Fruit fly (Drosophila melanogaster): ENCODE results near the gene Npc2h.
A peak's percentile ranks its signal among the peaks of the same experiment; 100 is the strongest.

The Npc2h gene

DNA sequence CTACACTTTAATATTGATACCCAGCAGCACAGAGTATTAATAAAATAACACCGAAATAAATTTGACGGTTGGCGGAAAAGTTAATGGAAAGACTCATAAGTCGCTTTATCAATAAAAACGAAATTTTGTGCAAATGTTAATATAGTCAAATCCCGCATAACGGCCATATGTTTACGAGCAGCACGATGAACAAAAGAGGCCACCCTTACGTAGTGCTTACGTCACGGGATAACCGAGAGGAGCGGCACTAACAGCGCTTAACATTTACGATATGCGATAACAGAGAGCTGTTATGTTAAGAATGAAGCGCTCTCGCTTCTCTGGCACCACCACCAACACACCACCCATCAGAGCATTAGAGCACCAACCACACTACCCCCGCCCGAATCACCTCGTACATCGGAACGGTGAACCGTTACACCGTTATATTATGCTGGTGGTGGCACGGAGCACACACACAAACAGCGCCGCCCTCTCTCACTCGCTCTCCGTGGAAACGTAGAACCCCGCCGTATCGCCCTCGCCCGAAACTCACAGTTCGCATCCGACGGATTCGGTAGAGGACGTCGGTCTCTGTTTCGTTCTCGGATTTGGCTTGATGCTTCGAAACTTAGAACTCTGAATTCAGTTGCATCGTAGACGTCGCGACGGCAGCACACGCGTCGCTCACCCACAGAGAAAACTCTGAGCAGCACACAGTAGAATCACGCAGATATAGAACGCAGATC is 19.4 kb upstream of the Npc2h start, which contains the start of gene zfh1:
TSS of gene zfh1 (plus strand) at position 621 of the 728 bp plus-strand sequence.
- no peak for TF ChIP-seq ap (GFP tag; IDR thresholded peaks at IDR 0.05)
- TF ChIP-seq Elba2 (GFP tag; optimal IDR thresholded peaks at IDR 0.05): no peak
- no peak for TF ChIP-seq E2f2 (GFP tag; IDR thresholded peaks at IDR 0.05)
- no peak for TF ChIP-seq CG15011 (GFP tag; optimal IDR thresholded peaks at IDR 0.05)
- peak in 1 of 2 experiments; percentile 15 for TF ChIP-seq chif (GFP tag; optimal IDR thresholded peaks at IDR 0.05)
- TF ChIP-seq Myb (GFP tag; optimal IDR thresholded peaks at IDR 0.05): no peak
- peak; percentile 25 for TF ChIP-seq HLHmδ (GFP tag; optimal IDR thresholded peaks at IDR 0.05)
- TF ChIP-seq Awh (GFP tag; IDR thresholded peaks at IDR 0.05): 0 out of 2 replicates have a peak, but pooled peaks have one; percentile 7
- peak; percentile 47; the same call in 1 of the 2 replicates for TF ChIP-seq Scr (GFP tag; IDR thresholded peaks at IDR 0.05; ENCODE audit: partially characterized antibody)
- no peak for TF ChIP-seq CG3726 (GFP tag; IDR thresholded peaks at IDR 0.05)
- no peak for TF ChIP-seq sim (GFP tag; IDR thresholded peaks at IDR 0.05)
- no peak for TF ChIP-seq CG3407 (GFP tag; optimal IDR thresholded peaks at IDR 0.05)
- TF ChIP-seq sr (GFP tag; IDR thresholded peaks at IDR 0.05): no peak
- no peak for TF ChIP-seq ab (GFP tag; optimal IDR thresholded peaks at IDR 0.05)
- TF ChIP-seq Dll (GFP tag; IDR thresholded peaks at IDR 0.05; ENCODE audit: partially characterized antibody): 0 out of 4 replicates have a peak, but pooled peaks have one; percentile 20
- TF ChIP-seq CG9817 (tag; optimal IDR thresholded peaks at IDR 0.05): no peak
- no peak for TF ChIP-seq eve (GFP tag; optimal IDR thresholded peaks at IDR 0.05)
- TF ChIP-seq lola (GFP tag; optimal IDR thresholded peaks at IDR 0.05): no peak
- peak; percentile 4 for TF ChIP-seq ewg (GFP tag; optimal IDR thresholded peaks at IDR 0.05)
- peak; percentile 92 for TF ChIP-seq crol (GFP tag; IDR thresholded peaks at IDR 0.05)
- no peak for TF ChIP-seq dpn (GFP tag; optimal IDR thresholded peaks at IDR 0.05)
- no peak; the same call in 1 of the 2 replicates for TF ChIP-seq CG32532 (GFP tag; IDR thresholded peaks at IDR 0.05)
- peak; percentile 8 for TF ChIP-seq sug (tag; optimal IDR thresholded peaks at IDR 0.05)
- TF ChIP-seq CG5180 (GFP tag; optimal IDR thresholded peaks at IDR 0.05): peak; percentile 2
- TF ChIP-seq row (GFP tag; IDR thresholded peaks at IDR 0.05): no peak
- TF ChIP-seq jigr1 (GFP tag; IDR thresholded peaks at IDR 0.05): no peak
- no peak; the same call in 1 of the 2 replicates for TF ChIP-seq vvl (GFP tag; IDR thresholded peaks at IDR 0.05)
- TF ChIP-seq ci (GFP tag; IDR thresholded peaks at IDR 0.05): peak; percentile 57; the same call in 2 of the 3 replicates
- TF ChIP-seq MTF-1 (GFP tag; optimal IDR thresholded peaks at IDR 0.05; ENCODE audit: borderline replicate concordance): no peak
- TF ChIP-seq Opbp (GFP tag; IDR thresholded peaks at IDR 0.05; ENCODE audit: partially characterized antibody): 0 out of 3 replicates have a peak, but pooled peaks have one; percentile 61
- no peak for TF ChIP-seq Ptx1 (GFP tag; IDR thresholded peaks at IDR 0.05)
- TF ChIP-seq CG11560 (tag; IDR thresholded peaks at IDR 0.05): no peak
- TF ChIP-seq CG17829 (tag; optimal IDR thresholded peaks at IDR 0.05): peak; percentile 10
- no peak for TF ChIP-seq CG10565 (GFP tag; optimal IDR thresholded peaks at IDR 0.05)
- no peak for TF ChIP-seq CG7839 (tag; optimal IDR thresholded peaks at IDR 0.05)
- no peak for TF ChIP-seq CG2889 (GFP tag; IDR thresholded peaks at IDR 0.05)
- TF ChIP-seq hbn (GFP tag; IDR thresholded peaks at IDR 0.05; ENCODE audit: partially characterized antibody): no peak
- no peak for TF ChIP-seq pfk (GFP tag; optimal IDR thresholded peaks at IDR 0.05)
- no peak for TF ChIP-seq Drgx (GFP tag; IDR thresholded peaks at IDR 0.05)
- TF ChIP-seq CG6791 (GFP tag; IDR thresholded peaks at IDR 0.05; ENCODE audit: partially characterized antibody): no peak
- peak; percentile 5 for TF ChIP-seq D (optimal IDR thresholded peaks at IDR 0.05)
- TF ChIP-seq D (GFP tag; optimal IDR thresholded peaks at IDR 0.05): no peak
- TF ChIP-seq CG10431 (GFP tag; optimal IDR thresholded peaks at IDR 0.05): no peak
- no peak for TF ChIP-seq BEAF-32 (GFP tag; optimal IDR thresholded peaks at IDR 0.05)
- TF ChIP-seq chinmo (GFP tag; IDR thresholded peaks at IDR 0.05; ENCODE audit: partially characterized antibody): peak; percentile 65; the same call in 1 of the 4 replicates
- TF ChIP-seq CkIIα-i1 (GFP tag; IDR thresholded peaks at IDR 0.05): no peak
- TF ChIP-seq CG15479 (GFP tag; optimal IDR thresholded peaks at IDR 0.05): peak; percentile 28
- TF ChIP-seq ara (GFP tag; IDR thresholded peaks at IDR 0.05): no peak
- peak; percentile 42; the same call in 1 of the 3 replicates for TF ChIP-seq knrl (GFP tag; IDR thresholded peaks at IDR 0.05; ENCODE audit: partially characterized antibody)

Measured in whole organism, embryonic.